Fruit fly (Drosophila melanogaster): ENCODE results near the gene CG13049.

dm6 chr3L:16279987-16280454, 1.7 kb downstream of the CG13049 start, which contains the start of gene CG13064:
- TF ChIP-seq CG6854 (GFP tag; optimal IDR thresholded peaks at IDR 0.05), result no peak
- TF ChIP-seq fd85E (GFP tag; optimal IDR thresholded peaks at IDR 0.05), result no peak
- no peak for TF ChIP-seq net (GFP tag; optimal IDR thresholded peaks at IDR 0.05)
